Worm (Caenorhabditis elegans) whole organism, L1 larva: ENCODE measurements around the gene C08E8.1.

Experiments
- Y116A8C.19 ChIP-seq: sonication (generic microtip); optimal IDR thresholded peaks from 2 replicates; lab custom pipeline; 2016; ENCODE audit warnings: missing compliant biosample characterization, missing genetic modification characterization, borderline replicate concordance
- aha-1 ChIP-seq: fragments of 150-350 bp; optimal IDR thresholded peaks from 2 replicates; lab custom pipeline; 2014; ENCODE audit warnings: missing biosample characterization, missing genetic modification characterization
- alr-1 ChIP-seq: fragments of 200-800 bp; sonication (Bioruptor generic); optimal IDR thresholded peaks from 2 replicates; lab custom pipeline; 2018; ENCODE audit warnings: borderline replicate concordance, mild to moderate bottlenecking, missing genetic modification characterization, missing compliant biosample characterization
- aly-2 ChIP-seq: fragments of 150-350 bp; optimal IDR thresholded peaks from 2 replicates; lab custom pipeline; 2014; ENCODE audit warnings: missing biosample characterization, missing genetic modification characterization
- blmp-1 ChIP-seq: fragments of 150-350 bp; optimal IDR thresholded peaks from 2 replicates; lab custom pipeline; 2014; ENCODE audit warnings: missing biosample characterization, missing genetic modification characterization
- dpl-1 ChIP-seq, 3 experiments: fragments of 150-350 bp in 2 of 3; sonication (generic microtip) in 1 of 3; optimal IDR thresholded peaks; 2 replicates each; lab custom pipeline; 2014 to 2017; ENCODE audit warnings: missing biosample characterization in 3 of 3, missing genetic modification characterization in 3 of 3, missing genetic modification reagents in 3 of 3
- dsc-1 ChIP-seq: sonication (generic microtip); optimal IDR thresholded peaks from 2 replicates; lab custom pipeline; 2016; ENCODE audit warnings: mild to moderate bottlenecking, missing genetic modification characterization, missing compliant biosample characterization
- efl-3 ChIP-seq: fragments of 200-800 bp; sonication (Bioruptor generic); optimal IDR thresholded peaks from 2 replicates; lab custom pipeline; 2018; ENCODE audit warnings: mild to moderate bottlenecking, missing genetic modification characterization, missing compliant biosample characterization
- elt-2 ChIP-seq: sonication (generic microtip); optimal IDR thresholded peaks from 2 replicates; lab custom pipeline; 2016; ENCODE audit warnings: missing genetic modification characterization, mild to moderate bottlenecking, inconsistent platforms, missing compliant biosample characterization, missing genetic modification reagents
- elt-3 ChIP-seq, 6 experiments: fragments of 150-350 bp in 1 of 6; sonication (generic microtip); optimal IDR thresholded peaks; 2 replicates each; lab custom pipeline; 2017 to 2018; ENCODE audit warnings: missing biosample characterization in 6 of 6, missing genetic modification characterization in 6 of 6, inconsistent platforms in 1 of 6
- fkh-10 ChIP-seq: sonication (generic microtip); optimal IDR thresholded peaks from 2 replicates; lab custom pipeline; 2017; ENCODE audit warnings: missing biosample characterization, missing genetic modification reagents, missing genetic modification characterization
- fkh-8 ChIP-seq: sonication (generic microtip); optimal IDR thresholded peaks from 2 replicates; lab custom pipeline; 2016; ENCODE audit warnings: mild to moderate bottlenecking, missing genetic modification characterization, missing compliant biosample characterization
- grh-1 ChIP-seq: fragments of 200-800 bp; sonication (Bioruptor generic); IDR thresholded peaks from 2 replicates; pipeline ENCODE4 v1.3.6; 2022; ENCODE audit warnings: missing genetic modification reagents, missing genetic modification characterization, missing compliant biosample characterization
- hlh-17 ChIP-seq: fragments of 200-800 bp; sonication (Bioruptor generic); optimal IDR thresholded peaks from 2 replicates; lab custom pipeline; 2018; ENCODE audit warnings: missing genetic modification characterization, mild to moderate bottlenecking, missing compliant biosample characterization, moderate library complexity, borderline replicate concordance
- lin-35 ChIP-seq, 2 experiments: fragments of 150-350 bp; optimal IDR thresholded peaks; 2 replicates each; lab custom pipeline; 2014; ENCODE audit warnings: missing biosample characterization in 2 of 2, missing genetic modification characterization in 2 of 2, missing genetic modification reagents in 2 of 2
- mef-2 ChIP-seq: fragments of 150-350 bp; optimal IDR thresholded peaks from 2 replicates; lab custom pipeline; 2014; ENCODE audit warnings: missing biosample characterization, missing genetic modification characterization
- nhr-28 ChIP-seq: fragments of 150-350 bp; optimal IDR thresholded peaks from 2 replicates; lab custom pipeline; 2014; ENCODE audit warnings: missing biosample characterization, missing genetic modification characterization
- nhr-47 ChIP-seq: sonication (generic microtip); optimal IDR thresholded peaks from 2 replicates; lab custom pipeline; 2016; ENCODE audit warnings: mild to moderate bottlenecking, missing genetic modification characterization, moderate library complexity, missing compliant biosample characterization
- nhr-84 ChIP-seq: sonication (generic microtip); optimal IDR thresholded peaks from 2 replicates; lab custom pipeline; 2017; ENCODE audit warnings: missing biosample characterization, missing genetic modification characterization
- nhr-85 ChIP-seq: sonication (generic microtip); peaks from one replicate; lab custom pipeline; 2016; ENCODE audit warnings: missing genetic modification characterization, inconsistent platforms, missing compliant biosample characterization
- skn-1 ChIP-seq: fragments of 150-350 bp; optimal IDR thresholded peaks from 2 replicates; lab custom pipeline; 2014; ENCODE audit warnings: missing biosample characterization, missing genetic modification characterization
- snu-23 ChIP-seq: sonication (generic microtip); optimal IDR thresholded peaks from 2 replicates; lab custom pipeline; 2016; ENCODE audit warnings: missing genetic modification characterization, missing compliant biosample characterization
- sox-4 ChIP-seq: sonication (generic microtip); optimal IDR thresholded peaks from 2 replicates; lab custom pipeline; 2016; ENCODE audit warnings: missing genetic modification characterization, missing compliant biosample characterization
- sup-37 ChIP-seq: fragments of 200-800 bp; sonication (Bioruptor generic); optimal IDR thresholded peaks from 2 replicates; lab custom pipeline; 2018; ENCODE audit warnings: mild to moderate bottlenecking, missing genetic modification characterization, missing compliant biosample characterization
- tbx-2 ChIP-seq: sonication (generic microtip); optimal IDR thresholded peaks from 2 replicates; lab custom pipeline; 2016; ENCODE audit warnings: missing genetic modification characterization, missing compliant biosample characterization
- unc-62 ChIP-seq: fragments of 150-350 bp; optimal IDR thresholded peaks from 2 replicates; lab custom pipeline; 2014; ENCODE audit warnings: missing biosample characterization, missing genetic modification reagents, missing genetic modification characterization
- vab-15 ChIP-seq: sonication (generic microtip); optimal IDR thresholded peaks from 2 replicates; lab custom pipeline; 2017; ENCODE audit warnings: missing genotype, mild to moderate bottlenecking, missing genetic modification characterization, missing compliant biosample characterization
- ztf-4 ChIP-seq: fragments of 150-350 bp; optimal IDR thresholded peaks from 2 replicates; lab custom pipeline; 2014; ENCODE audit warnings: missing biosample characterization, missing genetic modification characterization

Gene C08E8.1

ce11 chrV:18389046-18389445 is 26.7 kb upstream of the C08E8.1 start, which contains the start of the genes Y51A2B.4 and Y51A2B.5:
TSS of gene Y51A2B.4 (minus strand) at chrV:18389146.
TSS of gene Y51A2B.5 (plus strand) at chrV:18389277.
- TF ChIP-seq dsc-1 (tag; lab: Kevin White, UChicago) = no peak
- no peak for TF ChIP-seq nhr-84 (tag; lab: Kevin White, UChicago)
- TF ChIP-seq nhr-85 (tag; lab: Kevin White, UChicago) = no peak
- no peak for TF ChIP-seq grh-1
- TF ChIP-seq alr-1 (tag; lab: Kevin White, UChicago) = no peak
- no peak for TF ChIP-seq aha-1 (tag; lab: Kevin White, UChicago)
- no peak for TF ChIP-seq vab-15
- TF ChIP-seq nhr-28 (tag; lab: Kevin White, UChicago) = no peak
- TF ChIP-seq, all 84 proteins: peak for 0

- TF ChIP-seq snu-23 (GFP tag; lab: Kevin White, UChicago) (no peak), fkh-10 (GFP tag; lab: Kevin White, UChicago) (no peak)
Observed at ce11 chrV:18382590-18382989, 20.3 kb upstream of the C08E8.1 start, which contains the start of gene nhr-288. TSS of gene nhr-288 (minus strand) at chrV:18382690.

- TF ChIP-seq mef-2 (tag; lab: Kevin White, UChicago) (no peak), Y116A8C.19 (tag; lab: Kevin White, UChicago) (no peak)
Observed at ce11 chrV:18378819-18379218, 16.5 kb upstream of the C08E8.1 start, which contains the start of gene Y51A2B.8. TSS of gene Y51A2B.8 (plus strand) at chrV:18379119.

DNA sequence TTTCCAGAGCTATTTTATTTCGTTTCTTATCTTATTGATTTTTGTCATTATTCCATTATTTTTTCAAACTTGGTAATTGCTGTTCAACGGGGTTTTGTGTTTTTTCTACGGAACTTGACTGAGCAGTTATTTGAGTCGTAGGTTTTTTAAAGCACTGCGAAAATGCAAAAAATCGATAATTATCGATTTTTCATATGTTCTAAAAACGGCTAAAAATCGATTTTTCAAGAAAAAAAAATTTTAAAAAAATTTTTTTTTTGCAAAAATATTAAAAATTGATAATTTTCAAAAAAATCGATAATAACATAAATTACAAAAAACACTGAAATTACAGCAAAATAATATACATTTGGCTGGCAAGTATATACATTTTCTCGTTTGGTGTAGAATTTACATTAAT is 13.2 kb upstream of the C08E8.1 start:
- TF ChIP-seq dpl-1 (GFP tag; optimal IDR thresholded peaks at IDR 0.05; lab: Kevin White, UChicago) (no peak), blmp-1 (tag; lab: Kevin White, UChicago) (no peak), tbx-2 (tag; lab: Kevin White, UChicago) (no peak)

DNA sequence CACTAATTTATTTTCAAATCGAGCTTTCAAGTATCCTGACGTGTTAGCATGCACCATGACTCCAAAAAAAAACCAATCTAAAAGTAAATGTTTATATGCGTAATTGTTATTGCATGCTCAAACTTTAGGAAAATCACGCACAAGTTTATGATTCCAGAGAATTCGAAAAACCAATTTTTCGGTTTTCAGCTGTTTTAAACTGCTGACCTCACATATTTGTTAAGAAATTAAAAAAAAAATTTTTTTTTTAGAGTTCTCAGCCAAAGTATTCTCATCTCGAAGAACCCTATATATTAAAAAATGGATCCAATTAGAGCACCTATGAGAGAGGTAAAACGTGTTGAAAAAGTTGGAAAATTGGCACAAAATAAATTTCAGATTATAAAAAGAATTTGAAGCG is 11.9 kb upstream of the C08E8.1 start, which contains the start of gene Y51A2B.2:
TSS of gene Y51A2B.2 (plus strand) at position 301 of the 400 bp plus-strand sequence.
- TF ChIP-seq hlh-17 (GFP tag; lab: Kevin White, UChicago) (no peak), skn-1 (tag; lab: Kevin White, UChicago) (no peak), sox-4 (tag; lab: Kevin White, UChicago) (no peak)

ce11 chrV:18371579-18371978 is 9.3 kb upstream of the C08E8.1 start, which contains the start of gene C08E8.4:
TSS of gene C08E8.4 (plus strand) at chrV:18371846.
- TF ChIP-seq elt-3 (tag; optimal IDR thresholded peaks at IDR 0.05; lab: Kevin White, UChicago) (peak in 2 of 6 experiments; percentile 23 to 25), unc-62 (GFP tag; lab: Kevin White, UChicago) (no peak), elt-2 (tag; lab: Kevin White, UChicago) (peak; percentile 82), lin-35 (GFP tag; optimal IDR thresholded peaks at IDR 0.05; lab: Kevin White, UChicago) (peak in 1 of 2 experiments; percentile 30)

DNA sequence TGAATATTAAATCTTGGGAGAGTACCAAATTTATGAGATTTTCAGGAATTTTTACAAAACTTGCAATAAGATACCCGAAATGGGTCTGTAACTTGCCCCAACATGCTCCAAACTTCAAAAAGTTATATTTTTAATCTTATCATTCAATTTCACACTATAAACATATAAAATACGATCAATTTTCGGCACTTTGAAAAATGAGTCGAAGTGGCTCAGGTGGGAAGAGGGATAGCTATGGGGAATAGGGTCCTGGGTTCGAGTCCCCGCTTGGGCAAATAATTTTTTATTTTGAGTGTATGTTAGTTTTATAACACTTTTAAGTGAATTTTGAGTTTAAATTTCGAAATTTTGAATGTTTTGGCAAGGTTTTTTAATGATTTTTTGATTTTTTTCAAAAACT is 8.7 kb upstream of the C08E8.1 start:
- TF ChIP-seq aly-2 = no peak
- no peak for TF ChIP-seq efl-3
- TF ChIP-seq fkh-10 (GFP tag; lab: Kevin White, UChicago) = no peak
- no peak for TF ChIP-seq fkh-8 (tag; lab: Kevin White, UChicago)
- TF ChIP-seq hlh-17 (GFP tag; lab: Kevin White, UChicago) = no peak
- no peak for TF ChIP-seq nhr-47 (tag; lab: Kevin White, UChicago)
- no peak for TF ChIP-seq sup-37 (GFP tag; lab: Kevin White, UChicago)
- no peak for TF ChIP-seq ztf-4 (tag; lab: Kevin White, UChicago)
- no peak for TF ChIP-seq nhr-85 (tag; lab: Kevin White, UChicago)
